Worm (Caenorhabditis elegans): Measurements from ENCODE around the gene F11E6.10.

DNA sequence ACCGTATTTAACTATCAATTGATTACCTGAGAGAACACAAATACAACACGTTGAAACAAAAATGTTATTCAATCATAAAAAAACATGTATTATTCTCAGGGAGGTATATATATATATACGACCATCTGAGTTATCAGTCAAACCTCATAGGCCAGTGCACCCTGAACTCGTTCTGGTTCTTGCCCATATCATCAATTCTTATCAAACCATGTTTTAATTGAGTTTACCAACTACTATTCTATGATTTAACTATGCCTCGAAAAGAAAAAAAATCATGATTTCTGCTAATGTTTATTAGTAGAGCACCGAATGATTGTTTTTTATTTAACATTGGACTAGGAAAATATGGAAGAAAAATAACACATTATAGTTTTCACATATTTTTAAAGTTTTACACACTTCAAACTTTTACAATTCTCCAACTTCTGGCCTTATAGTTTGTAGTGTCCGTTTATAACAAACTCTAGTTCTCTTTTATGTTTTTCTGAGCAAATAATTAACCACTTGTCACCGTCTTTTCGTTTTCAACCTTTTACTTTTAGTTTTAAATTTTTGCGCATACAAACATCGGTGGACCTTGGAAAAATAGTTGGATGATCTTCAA, 30.6 kb downstream of the F11E6.10 start:
- TF ChIP-seq ama-1 (optimal IDR thresholded peaks at IDR 0.05) (no peak), nhr-11 (tag; optimal IDR thresholded peaks at IDR 0.05) (no peak), tbx-2 (tag; optimal IDR thresholded peaks at IDR 0.05) (no peak), C08G9.2 (tag; optimal IDR thresholded peaks at IDR 0.05) (no peak), hlh-30 (tag; optimal IDR thresholded peaks at IDR 0.05; ENCODE audit: insufficient read depth) (no peak), odd-2 (tag; optimal IDR thresholded peaks at IDR 0.05) (no peak)

Data from whole organism, late embryonic.